Fruit fly (Drosophila melanogaster) whole organism, embryonic: ENCODE measurements around the gene prt.
A peak's percentile ranks its signal among the peaks of the same experiment; 100 is the strongest.

Source experiments
- CG11560 ChIP-seq: fragments of 200-800 bp; sonication (Bioruptor generic); IDR thresholded peaks from 3 replicates; pipeline ENCODE4 v1.3.6; 2022; ENCODE audit warnings: missing biosample characterization, missing genetic modification characterization
- CG11723 ChIP-seq: fragments of 200-800 bp; sonication (Bioruptor generic); optimal IDR thresholded peaks from 2 replicates; lab custom pipeline; 2017; ENCODE audit warnings: missing biosample characterization, mild to moderate bottlenecking, missing genetic modification characterization
- CG1602 ChIP-seq: fragments of 200-800 bp; sonication (Bioruptor generic); optimal IDR thresholded peaks from 3 replicates; lab custom pipeline; 2016; ENCODE audit warnings: missing biosample characterization, missing genetic modification characterization
- CG17385 ChIP-seq: fragments of 200-800 bp; sonication (Bioruptor generic); optimal IDR thresholded peaks from 3 replicates; lab custom pipeline; 2018; ENCODE audit warnings: missing biosample characterization, mild to moderate bottlenecking, missing genetic modification characterization
- CG2120 ChIP-seq: fragments of 200-800 bp; sonication (Bioruptor generic); optimal IDR thresholded peaks from 3 replicates; lab custom pipeline; 2016; ENCODE audit warnings: missing biosample characterization, missing genetic modification characterization
- CG2199 ChIP-seq: fragments of 200-800 bp; sonication (Bioruptor generic); IDR thresholded peaks from 3 replicates; pipeline ENCODE4 v1.3.6; 2022; ENCODE audit warnings: missing biosample characterization, missing genetic modification characterization
- CG2712 ChIP-seq: fragments of 200-800 bp; optimal IDR thresholded peaks from 3 replicates; lab custom pipeline; 2019; ENCODE audit warnings: missing biosample characterization, mild to moderate bottlenecking, missing genetic modification characterization, moderate library complexity
- CG31388 ChIP-seq: fragments of 200-800 bp; sonication (Bioruptor generic); optimal IDR thresholded peaks from 2 replicates; lab custom pipeline; 2016; ENCODE audit warnings: missing biosample characterization, missing genetic modification characterization
- CG32772 ChIP-seq: fragments of 200-800 bp; sonication (Bioruptor generic); IDR thresholded peaks from 2 replicates; pipeline ENCODE4 v1.3.6; 2022; ENCODE audit warnings: missing biosample characterization, missing genetic modification characterization
- CG33213 ChIP-seq: fragments of 200-800 bp; sonication (Bioruptor generic); optimal IDR thresholded peaks from 3 replicates; lab custom pipeline; 2016; ENCODE audit warnings: missing biosample characterization, missing genetic modification characterization
- CG33557 ChIP-seq: fragments of 200-800 bp; sonication (Bioruptor generic); optimal IDR thresholded peaks from 2 replicates; lab custom pipeline; 2019; ENCODE audit warnings: missing biosample characterization, mild to moderate bottlenecking, missing genetic modification characterization, moderate library complexity
- CG3838 ChIP-seq: fragments of 200-800 bp; sonication (Bioruptor generic); optimal IDR thresholded peaks from 3 replicates; lab custom pipeline; 2016; ENCODE audit warnings: missing biosample characterization, missing genetic modification characterization
- CG4328 ChIP-seq: fragments of 200-800 bp; sonication (Bioruptor generic); optimal IDR thresholded peaks from 3 replicates; lab custom pipeline; 2017; ENCODE audit warnings: missing biosample characterization, missing genetic modification reagents, missing genetic modification characterization
- CG5953 ChIP-seq: fragments of 200-800 bp; sonication (Bioruptor generic); IDR thresholded peaks from 2 replicates; pipeline ENCODE4 v1.3.6; 2022; ENCODE audit warnings: missing biosample characterization, missing genetic modification characterization
- CG7987 ChIP-seq: fragments of 200-800 bp; sonication (Bioruptor generic); optimal IDR thresholded peaks from 2 replicates; lab custom pipeline; 2018; ENCODE audit warnings: missing biosample characterization, mild to moderate bottlenecking, missing genetic modification characterization, moderate library complexity
- CG8290 ChIP-seq, 3 experiments: fragments of 200-800 bp; sonication (Bioruptor generic); optimal IDR thresholded peaks; 2 replicates each; lab custom pipeline; 2016 to 2019; ENCODE audit warnings: missing biosample characterization in 3 of 3, missing genetic modification characterization in 3 of 3, mild to moderate bottlenecking in 2 of 3, moderate library complexity in 1 of 3
- CkIIα-i1 ChIP-seq: fragments of 200-800 bp; sonication (Bioruptor generic); IDR thresholded peaks from 2 replicates; pipeline ENCODE4 v1.3.6; 2022; ENCODE audit warnings: missing biosample characterization, missing genetic modification characterization
- Deaf1 ChIP-seq: fragments of 200-800 bp; optimal IDR thresholded peaks from 3 replicates; lab custom pipeline; 2019; ENCODE audit warnings: missing biosample characterization, mild to moderate bottlenecking, missing genetic modification characterization, moderate library complexity
- Dek ChIP-seq: fragments of 200-800 bp; sonication (Bioruptor generic); optimal IDR thresholded peaks from 3 replicates; lab custom pipeline; 2019; ENCODE audit warnings: missing biosample characterization, mild to moderate bottlenecking, missing genetic modification characterization, moderate library complexity
- Dip2 ChIP-seq: fragments of 200-800 bp; sonication (Bioruptor generic); IDR thresholded peaks from 2 replicates; pipeline ENCODE4 v1.3.6; 2022; ENCODE audit warnings: missing biosample characterization, missing genetic modification characterization
- Doc2 ChIP-seq: fragments of 200-800 bp; sonication (Bioruptor generic); IDR thresholded peaks from 2 replicates; pipeline ENCODE4 v1.3.6; 2022; ENCODE audit warnings: missing biosample characterization, missing genetic modification characterization
- E2f1 ChIP-seq: fragments of 200-800 bp; sonication (Bioruptor generic); IDR thresholded peaks from 2 replicates; pipeline ENCODE4 v1.3.6; 2022; ENCODE audit warnings: missing biosample characterization, missing genetic modification characterization
- Hmr ChIP-seq: fragments of 200-800 bp; sonication (Bioruptor generic); optimal IDR thresholded peaks from 3 replicates; lab custom pipeline; 2017; ENCODE audit warnings: mild to moderate bottlenecking, missing biosample characterization, missing genetic modification reagents, missing genetic modification characterization
- Lhr ChIP-seq: fragments of 200-800 bp; sonication (Bioruptor generic); optimal IDR thresholded peaks from 3 replicates; lab custom pipeline; 2017; ENCODE audit warnings: mild to moderate bottlenecking, missing biosample characterization, missing genetic modification reagents, missing genetic modification characterization
- Mes4 ChIP-seq: fragments of 200-800 bp; sonication (Bioruptor generic); optimal IDR thresholded peaks from 2 replicates; lab custom pipeline; 2016; ENCODE audit warnings: missing biosample characterization, missing genetic modification characterization
- Optix ChIP-seq: fragments of 200-800 bp; sonication (Bioruptor generic); IDR thresholded peaks from 3 replicates; pipeline ENCODE4 v1.3.6; 2022; ENCODE audit warnings: missing biosample characterization, missing genetic modification characterization
- Sry-δ ChIP-seq: fragments of 200-800 bp; sonication (Bioruptor generic); optimal IDR thresholded peaks from 2 replicates; lab custom pipeline; 2016; ENCODE audit warnings: missing biosample characterization, missing genetic modification characterization
- TFAM ChIP-seq: fragments of 200-800 bp; sonication (Bioruptor generic); optimal IDR thresholded peaks from 2 replicates; lab custom pipeline; 2017; ENCODE audit warnings: missing biosample characterization, missing genetic modification characterization, inconsistent platforms
- Xrp1 ChIP-seq: fragments of 200-800 bp; sonication (Bioruptor generic); IDR thresholded peaks from 2 replicates; pipeline ENCODE4 v1.3.6; 2022; ENCODE audit warnings: missing biosample characterization, missing genetic modification characterization
- bab2 ChIP-seq: fragments of 200-800 bp; sonication (Bioruptor generic); optimal IDR thresholded peaks from 2 replicates; lab custom pipeline; 2016; ENCODE audit warnings: missing biosample characterization, missing genetic modification characterization
- caup ChIP-seq: fragments of 200-800 bp; sonication (Bioruptor generic); optimal IDR thresholded peaks from 3 replicates; lab custom pipeline; 2017; ENCODE audit warnings: missing biosample characterization, mild to moderate bottlenecking, missing genetic modification characterization, moderate library complexity; ENCODE audit not compliant: severe bottlenecking
- ci ChIP-seq: fragments of 200-800 bp; sonication (Bioruptor generic); IDR thresholded peaks from 3 replicates; pipeline ENCODE4 v1.3.6; 2022; ENCODE audit warnings: missing biosample characterization, missing genetic modification characterization
- emc ChIP-seq: fragments of 200-800 bp; sonication (Bioruptor generic); optimal IDR thresholded peaks from 2 replicates; lab custom pipeline; 2016; ENCODE audit warnings: missing biosample characterization, missing genetic modification characterization
- eyg ChIP-seq: fragments of 200-800 bp; sonication (Bioruptor generic); optimal IDR thresholded peaks from 3 replicates; lab custom pipeline; 2016; ENCODE audit warnings: missing biosample characterization, missing genetic modification characterization
- gce ChIP-seq: fragments of 200-800 bp; sonication (Bioruptor generic); IDR thresholded peaks from 3 replicates; pipeline ENCODE4 v1.3.6; 2022; ENCODE audit warnings: missing biosample characterization, missing genetic modification characterization
- gfzf ChIP-seq: fragments of 200-800 bp; sonication (Bioruptor generic); optimal IDR thresholded peaks from 2 replicates; lab custom pipeline; 2016; ENCODE audit warnings: missing biosample characterization, mild to moderate bottlenecking, missing genetic modification characterization, moderate library complexity
- gsb ChIP-seq: fragments of 200-800 bp; sonication (Bioruptor generic); IDR thresholded peaks from 2 replicates; pipeline ENCODE4 v1.3.6; 2022; ENCODE audit warnings: missing biosample characterization, missing genetic modification characterization
- hb ChIP-seq: fragments of 200-800 bp; sonication (Bioruptor generic); IDR thresholded peaks from 3 replicates; pipeline ENCODE4 v1.3.6; 2022; ENCODE audit warnings: missing biosample characterization, missing genetic modification characterization; ENCODE audit not compliant: partially characterized antibody
- ken ChIP-seq: fragments of 200-800 bp; sonication (Bioruptor generic); IDR thresholded peaks from 3 replicates; pipeline ENCODE4 v1.3.6; 2022; ENCODE audit warnings: missing biosample characterization, missing genetic modification characterization
- kni ChIP-seq: fragments of 200-800 bp; sonication (Bioruptor generic); optimal IDR thresholded peaks from 3 replicates; lab custom pipeline; 2017; ENCODE audit warnings: mild to moderate bottlenecking, missing biosample characterization, missing genetic modification reagents, missing genetic modification characterization
- lbe ChIP-seq: fragments of 200-800 bp; sonication (Bioruptor generic); optimal IDR thresholded peaks from 2 replicates; lab custom pipeline; 2016; ENCODE audit warnings: missing biosample characterization, mild to moderate bottlenecking, missing genetic modification characterization
- lmd ChIP-seq: fragments of 200-800 bp; sonication (Bioruptor generic); IDR thresholded peaks from 2 replicates; pipeline ENCODE4 v1.3.6; 2022; ENCODE audit warnings: missing biosample characterization, missing genetic modification characterization
- mirr ChIP-seq: fragments of 200-800 bp; sonication (Bioruptor generic); optimal IDR thresholded peaks from 3 replicates; lab custom pipeline; 2018; ENCODE audit warnings: missing biosample characterization, mild to moderate bottlenecking, missing genetic modification characterization
- repo ChIP-seq: fragments of 200-800 bp; sonication (Bioruptor generic); optimal IDR thresholded peaks from 2 replicates; lab custom pipeline; 2016; ENCODE audit warnings: missing biosample characterization, missing genetic modification characterization
- slp2 ChIP-seq: fragments of 200-800 bp; sonication (Bioruptor generic); optimal IDR thresholded peaks from 2 replicates; lab custom pipeline; 2016; ENCODE audit warnings: missing biosample characterization, missing genetic modification characterization
- sna ChIP-seq: fragments of 200-800 bp; sonication (Bioruptor generic); IDR thresholded peaks from 2 replicates; pipeline ENCODE4 v1.3.6; 2022; ENCODE audit warnings: missing biosample characterization, missing genetic modification characterization; ENCODE audit not compliant: partially characterized antibody
- tio ChIP-seq: fragments of 200-800 bp; sonication (Bioruptor generic); optimal IDR thresholded peaks from 2 replicates; lab custom pipeline; 2017; ENCODE audit warnings: missing biosample characterization, missing genetic modification characterization, inconsistent platforms
- tll ChIP-seq, 2 experiments: fragments of 200-800 bp in 1 of 2; fragments of >200 bp in 1 of 2; sonication (Bioruptor generic) in 1 of 2; optimal IDR thresholded peaks; 2 replicates each; lab custom pipeline; 2017 to 2019; ENCODE audit warnings: missing biosample characterization in 2 of 2, missing genetic modification characterization in 2 of 2, mild to moderate bottlenecking in 1 of 2, moderate library complexity in 1 of 2
- toy ChIP-seq: fragments of 200-800 bp; sonication (Bioruptor generic); IDR thresholded peaks from 2 replicates; pipeline ENCODE4 v1.3.6; 2022; ENCODE audit warnings: missing biosample characterization, missing genetic modification characterization
- trem ChIP-seq: fragments of 200-800 bp; optimal IDR thresholded peaks from 3 replicates; lab custom pipeline; 2019; ENCODE audit warnings: missing biosample characterization, mild to moderate bottlenecking, missing genetic modification characterization, moderate library complexity
- ttk ChIP-seq: fragments of 200-800 bp; sonication (Bioruptor generic); IDR thresholded peaks from 2 replicates; pipeline ENCODE4 v2.1.2; 2022; ENCODE audit warnings: missing biosample characterization, missing genetic modification characterization

The prt gene

dm6 chr3R:23725711-23726349, 27.0 kb upstream of the prt start (continued):
- TF ChIP-seq CG11723 (GFP tag; lab: Kevin White, UChicago) (no peak), lbe (GFP tag; lab: Kevin White, UChicago) (peak; percentile 17), Hmr (GFP tag; lab: Kevin White, UChicago) (peak; percentile 53), CG5953 (no peak), CG2712 (tag; lab: Kevin White, UChicago) (no peak), caup (GFP tag; lab: Kevin White, UChicago) (no peak), Xrp1 (GFP tag; lab: Robert Waterston, UW) (no peak), emc (no peak), slp2 (no peak), Lhr (GFP tag; lab: Kevin White, UChicago) (no peak), CG7987 (peak; percentile 23), CG11560 (no peak), CG3838 (GFP tag; lab: Kevin White, UChicago) (no peak), sna (no peak), mirr (GFP tag; lab: Kevin White, UChicago) (peak; percentile 63), gsb (GFP tag; lab: Robert Waterston, UW) (no peak), tll (GFP tag; optimal IDR thresholded peaks at IDR 0.05; lab: Kevin White, UChicago) (no peak), Sry-δ (GFP tag; lab: Kevin White, UChicago) (no peak), ttk (GFP tag; lab: Robert Waterston, UW) (no peak), CG33213 (GFP tag; lab: Kevin White, UChicago) (no peak), Dek (tag; lab: Kevin White, UChicago) (peak; percentile 2), CG2120 (GFP tag; lab: Kevin White, UChicago) (peak; percentile 33), Doc2 (GFP tag; lab: Robert Waterston, UW) (no peak), TFAM (GFP tag; lab: Kevin White, UChicago) (no peak), hb (GFP tag; lab: Robert Waterston, UW) (no peak), tio (GFP tag; lab: Kevin White, UChicago) (no peak), CkIIα-i1 (GFP tag; lab: Robert Waterston, UW) (no peak), Deaf1 (tag; lab: Kevin White, UChicago) (peak; percentile 67), toy (GFP tag; lab: Robert Waterston, UW) (0 out of 2 replicates have a peak, but pooled peaks have one; percentile 7), ci (GFP tag; lab: Robert Waterston, UW) (peak; percentile 50; the same call in 2 of the 3 replicates), trem (tag; lab: Kevin White, UChicago) (no peak), CG32772 (GFP tag; lab: Robert Waterston, UW) (no peak), gfzf (GFP tag; lab: Kevin White, UChicago) (no peak), CG8290 (GFP tag; optimal IDR thresholded peaks at IDR 0.05; lab: Kevin White, UChicago) (no peak), CG8290 (tag; optimal IDR thresholded peaks at IDR 0.05; lab: Kevin White, UChicago) (peak in 1 of 2 experiments; percentile 65), kni (peak; percentile 49), CG33557 (GFP tag; lab: Kevin White, UChicago) (no peak), E2f1 (GFP tag; lab: Robert Waterston, UW) (no peak), CG4328 (GFP tag; lab: Kevin White, UChicago) (peak; percentile 34), CG2199 (no peak), ken (GFP tag; lab: Robert Waterston, UW) (no peak), repo (no peak), eyg (no peak), CG31388 (GFP tag; lab: Kevin White, UChicago) (no peak), CG17385 (GFP tag; lab: Kevin White, UChicago) (no peak), Mes4 (GFP tag; lab: Kevin White, UChicago) (no peak), lmd (GFP tag; lab: Robert Waterston, UW) (no peak), bab2 (GFP tag; lab: Kevin White, UChicago) (no peak), Optix (GFP tag; lab: Robert Waterston, UW) (no peak), CG1602 (GFP tag; lab: Kevin White, UChicago) (no peak), Dip2 (GFP tag; lab: Robert Waterston, UW) (no peak), gce (GFP tag; lab: Robert Waterston, UW) (no peak)
